Worm (Caenorhabditis elegans) whole organism, young adult: Measurements from ENCODE around the gene Y51H4A.938.

ENCODE experiments used
- B0336.3 ChIP-seq: fragments of 200-800 bp; sonication (Bioruptor generic); IDR thresholded peaks from 2 replicates; pipeline ENCODE4 v1.3.6; 2022; ENCODE audit warnings: missing genetic modification characterization, missing compliant biosample characterization
- F49E8.2 ChIP-seq: sonication (generic microtip); optimal IDR thresholded peaks from 3 replicates; lab custom pipeline; 2017; ENCODE audit warnings: missing genetic modification characterization, mild to moderate bottlenecking, missing compliant biosample characterization, antibody characterized with exemption, moderate library complexity; ENCODE audit not compliant: insufficient read depth
- F57A8.1 ChIP-seq: fragments of 200-800 bp; sonication (Bioruptor generic); optimal IDR thresholded peaks from 2 replicates; lab custom pipeline; 2018; ENCODE audit warnings: mild to moderate bottlenecking, missing genetic modification characterization, moderate library complexity, missing compliant biosample characterization
- F57C9.4 ChIP-seq: sonication (generic microtip); optimal IDR thresholded peaks from 2 replicates; lab custom pipeline; 2017; ENCODE audit warnings: mild to moderate bottlenecking, missing genetic modification characterization, missing compliant biosample characterization
- K11D2.4 ChIP-seq: fragments of 200-800 bp; sonication (Bioruptor generic); IDR thresholded peaks from 2 replicates; pipeline ENCODE4 v1.3.6; 2022; ENCODE audit warnings: missing genetic modification reagents, missing genetic modification characterization, missing compliant biosample characterization
- T26A5.8 ChIP-seq: sonication (generic microtip); optimal IDR thresholded peaks from 2 replicates; lab custom pipeline; 2016; ENCODE audit warnings: missing genetic modification characterization, missing compliant biosample characterization
- Y53G8AR.9 ChIP-seq: fragments of 200-800 bp; sonication (Bioruptor generic); conservative IDR thresholded peaks from 2 replicates; pipeline ENCODE4 v1.3.6; 2022; ENCODE audit warnings: missing genetic modification reagents, missing genetic modification characterization, missing compliant biosample characterization
- Y56A3A.18 ChIP-seq: fragments of 200-800 bp; sonication (Bioruptor generic); IDR thresholded peaks from 2 replicates; pipeline ENCODE4 v1.3.6; 2022; ENCODE audit warnings: missing genetic modification reagents, missing genetic modification characterization, missing compliant biosample characterization
- ZK185.1 ChIP-seq: sonication (generic microtip); optimal IDR thresholded peaks from 2 replicates; lab custom pipeline; 2016; ENCODE audit warnings: mild to moderate bottlenecking, missing genetic modification characterization, missing compliant biosample characterization; ENCODE audit not compliant: poor library complexity, severe bottlenecking
- akir-1 ChIP-seq: fragments of 200-800 bp; sonication (Bioruptor generic); optimal IDR thresholded peaks from 2 replicates; lab custom pipeline; 2018; ENCODE audit warnings: mild to moderate bottlenecking, missing genetic modification characterization, moderate library complexity, missing compliant biosample characterization
- aptf-3 ChIP-seq: fragments of 200-800 bp; sonication (Bioruptor generic); IDR thresholded peaks from 2 replicates; pipeline ENCODE4 v1.3.6; 2022; ENCODE audit warnings: missing genetic modification characterization, missing compliant biosample characterization
- athp-1 ChIP-seq: sonication (generic microtip); optimal IDR thresholded peaks from 2 replicates; lab custom pipeline; 2017; ENCODE audit warnings: mild to moderate bottlenecking, missing genetic modification characterization, missing compliant biosample characterization
- attf-3 ChIP-seq: fragments of 200-800 bp; sonication (Bioruptor generic); conservative IDR thresholded peaks from 2 replicates; pipeline ENCODE4 v1.3.6; 2022; ENCODE audit warnings: missing genetic modification reagents, missing genetic modification characterization, missing compliant biosample characterization
- attf-6 ChIP-seq: fragments of 200-800 bp; sonication (Bioruptor generic); IDR thresholded peaks from 2 replicates; pipeline ENCODE4 v1.3.6; 2022; ENCODE audit warnings: missing genetic modification reagents, missing genetic modification characterization, missing compliant biosample characterization
- cebp-1 ChIP-seq, 2 experiments: fragments of 200-800 bp in 1 of 2; sonication (Bioruptor generic) in 1 of 2; sonication (generic microtip) in 1 of 2; IDR thresholded peaks in 1 of 2; optimal IDR thresholded peaks in 1 of 2; 2 replicates each; pipeline versions ENCODE4 v1.3.6 to Lab custom; 2017 to 2022; ENCODE audit warnings: missing compliant biosample characterization in 2 of 2, missing genetic modification characterization in 2 of 2, mild to moderate bottlenecking in 1 of 2, missing genetic modification reagents in 1 of 2, moderate library complexity in 1 of 2
- ceh-100 ChIP-seq: fragments of 200-800 bp; sonication (Bioruptor generic); IDR thresholded peaks from 2 replicates; pipeline ENCODE4 v1.3.6; 2022; ENCODE audit warnings: missing genetic modification reagents, missing genetic modification characterization, missing compliant biosample characterization
- ceh-27 ChIP-seq: fragments of 200-800 bp; sonication (Bioruptor generic); optimal IDR thresholded peaks from 2 replicates; lab custom pipeline; 2018; ENCODE audit warnings: mild to moderate bottlenecking, missing genetic modification characterization, moderate library complexity, missing compliant biosample characterization
- dpl-1 ChIP-seq: fragments of 150-350 bp; optimal IDR thresholded peaks from 2 replicates; lab custom pipeline; 2014; ENCODE audit warnings: missing biosample characterization, missing genetic modification reagents, missing genetic modification characterization
- hlh-12 ChIP-seq: sonication (generic microtip); optimal IDR thresholded peaks from 2 replicates; lab custom pipeline; 2016; ENCODE audit warnings: missing genetic modification characterization, missing compliant biosample characterization
- hmg-1.2 ChIP-seq: fragments of 200-800 bp; sonication (Bioruptor generic); IDR thresholded peaks from 2 replicates; pipeline ENCODE4 v1.3.6; 2022; ENCODE audit warnings: missing genetic modification reagents, missing genetic modification characterization, missing compliant biosample characterization
- hsf-1 ChIP-seq: fragments of 200-800 bp; sonication (Bioruptor generic); IDR thresholded peaks from 2 replicates; pipeline ENCODE4 v1.3.6; 2022; ENCODE audit warnings: missing genetic modification reagents, missing genetic modification characterization, missing compliant biosample characterization
- let-607 ChIP-seq, 2 experiments: fragments of 200-800 bp in 1 of 2; sonication (Bioruptor generic) in 1 of 2; sonication (generic microtip) in 1 of 2; optimal IDR thresholded peaks; 2 replicates each; lab custom pipeline; 2016 to 2018; ENCODE audit warnings: mild to moderate bottlenecking in 2 of 2, missing compliant biosample characterization in 2 of 2, missing genetic modification characterization in 2 of 2, moderate library complexity in 2 of 2, missing genotype in 1 of 2
- lin-35 ChIP-seq, 3 experiments: fragments of 150-350 bp in 2 of 3; sonication (generic microtip) in 1 of 3; optimal IDR thresholded peaks; 2 replicates each; lab custom pipeline; 2014 to 2018; ENCODE audit warnings: missing biosample characterization in 3 of 3, missing genetic modification characterization in 3 of 3, missing genetic modification reagents in 3 of 3
- lsy-27 ChIP-seq: sonication (generic microtip); optimal IDR thresholded peaks from 2 replicates; lab custom pipeline; 2017; ENCODE audit warnings: missing genetic modification characterization, mild to moderate bottlenecking, missing compliant biosample characterization, antibody characterized with exemption, missing genotype, borderline replicate concordance; ENCODE audit not compliant: insufficient read depth
- madf-6 ChIP-seq: fragments of 200-800 bp; sonication (Bioruptor generic); IDR thresholded peaks from 2 replicates; pipeline ENCODE4 v1.3.6; 2022; ENCODE audit warnings: missing genetic modification reagents, missing genetic modification characterization, missing compliant biosample characterization
- mcd-1 ChIP-seq: fragments of 200-800 bp; sonication (Bioruptor generic); IDR thresholded peaks from 2 replicates; pipeline ENCODE4 v1.3.6; 2022; ENCODE audit warnings: missing genetic modification reagents, missing genetic modification characterization, missing compliant biosample characterization
- mel-28 ChIP-seq: sonication (generic microtip); optimal IDR thresholded peaks from 2 replicates; lab custom pipeline; 2016; ENCODE audit warnings: borderline replicate concordance, mild to moderate bottlenecking, missing genetic modification characterization, missing compliant biosample characterization
- nfyb-1 ChIP-seq: fragments of 200-800 bp; sonication (Bioruptor generic); IDR thresholded peaks from 2 replicates; pipeline ENCODE4 v1.3.6; 2022; ENCODE audit warnings: missing genetic modification reagents, missing genetic modification characterization, missing compliant biosample characterization
- nhr-90 ChIP-seq: sonication (generic microtip); optimal IDR thresholded peaks from 2 replicates; lab custom pipeline; 2016; ENCODE audit warnings: missing genotype, mild to moderate bottlenecking, missing genetic modification characterization, missing compliant biosample characterization
- pbrm-1 ChIP-seq: fragments of 200-800 bp; sonication (Bioruptor generic); IDR thresholded peaks from 2 replicates; pipeline ENCODE4 v1.3.6; 2022; ENCODE audit warnings: missing genetic modification reagents, missing genetic modification characterization, missing compliant biosample characterization
- rcor-1 ChIP-seq: fragments of 200-800 bp; sonication (Bioruptor generic); IDR thresholded peaks from 2 replicates; pipeline ENCODE4 v1.3.6; 2022; ENCODE audit warnings: missing genetic modification reagents, missing genetic modification characterization, missing compliant biosample characterization
- rec-8 ChIP-seq, 2 experiments: sonication (generic microtip); optimal IDR thresholded peaks; 2 replicates each; lab custom pipeline; 2016; ENCODE audit warnings: mild to moderate bottlenecking in 2 of 2, missing genetic modification characterization in 2 of 2, missing genetic modification reagents in 2 of 2, missing genotype in 2 of 2, missing biosample characterization in 1 of 2, missing compliant biosample characterization in 1 of 2, moderate library complexity in 1 of 2
- repo-1 ChIP-seq: sonication (generic microtip); optimal IDR thresholded peaks from 2 replicates; lab custom pipeline; 2017; ENCODE audit warnings: mild to moderate bottlenecking, missing genetic modification characterization, missing compliant biosample characterization
- snpc-1.3 ChIP-seq: sonication (generic microtip); optimal IDR thresholded peaks from 2 replicates; lab custom pipeline; 2017; ENCODE audit warnings: missing genetic modification characterization, mild to moderate bottlenecking, missing compliant biosample characterization, antibody characterized with exemption, moderate library complexity, missing genotype, missing genetic modification reagents; ENCODE audit not compliant: insufficient read depth
- snpc-3.4 ChIP-seq: sonication (generic microtip); optimal IDR thresholded peaks from 2 replicates; lab custom pipeline; 2017; ENCODE audit warnings: missing genetic modification characterization, mild to moderate bottlenecking, missing compliant biosample characterization, antibody characterized with exemption, moderate library complexity, missing genotype, missing genetic modification reagents
- snpc-4 ChIP-seq, 5 experiments: fragments of 150-350 bp in 1 of 5; sonication (generic microtip) in 4 of 5; optimal IDR thresholded peaks; 2 replicates each; lab custom pipeline; 2014 to 2018; ENCODE audit warnings: missing genetic modification characterization in 5 of 5, missing biosample characterization in 3 of 5, antibody characterized with exemption in 2 of 5, mild to moderate bottlenecking in 2 of 5, missing compliant biosample characterization in 2 of 5, missing genotype in 2 of 5, moderate library complexity in 2 of 5, missing genetic modification reagents in 1 of 5
- tbp1 ChIP-seq: fragments of 200-800 bp; sonication (Bioruptor generic); optimal IDR thresholded peaks from 2 replicates; lab custom pipeline; 2018; ENCODE audit warnings: mild to moderate bottlenecking, missing genetic modification characterization, missing compliant biosample characterization
- unc-62 ChIP-seq: fragments of 150-350 bp; optimal IDR thresholded peaks from 2 replicates; lab custom pipeline; 2014; ENCODE audit warnings: missing biosample characterization, missing genetic modification reagents, missing genetic modification characterization
- ztf-25 ChIP-seq: fragments of 200-800 bp; sonication (Bioruptor generic); IDR thresholded peaks from 2 replicates; pipeline ENCODE4 v1.3.6; 2022; ENCODE audit warnings: missing genetic modification reagents, missing genetic modification characterization, missing compliant biosample characterization
- ztf-28 ChIP-seq: fragments of 200-800 bp; sonication (Bioruptor generic); IDR thresholded peaks from 2 replicates; pipeline ENCODE4 v1.3.6; 2022; ENCODE audit warnings: missing genetic modification reagents, missing genetic modification characterization, missing compliant biosample characterization

The Y51H4A.938 gene

ce11 chrIV:16483273-16484204 lies 2.6 kb downstream of the Y51H4A.938 start:
- TF ChIP-seq mcd-1 = no peak
- no peak for TF ChIP-seq madf-6 (GFP tag; lab: Robert Waterston, UW)
- TF ChIP-seq attf-3 (GFP tag; lab: Robert Waterston, UW) = no peak
- TF ChIP-seq mel-28 (tag; lab: Kevin White, UChicago) = no peak
- 0 out of 2 replicates have a peak, but pooled peaks have one; percentile 20 for TF ChIP-seq Y56A3A.18 (GFP tag; lab: Robert Waterston, UW)
- peak; percentile 55; the same call in 1 of the 2 replicates for TF ChIP-seq attf-6 (GFP tag; lab: Robert Waterston, UW)
- TF ChIP-seq hsf-1 (GFP tag; lab: Robert Waterston, UW) = no peak
- no peak for TF ChIP-seq F57A8.1 (GFP tag; lab: Kevin White, UChicago)
- TF ChIP-seq lsy-27 (tag; lab: Kevin White, UChicago) = no peak
- no peak for TF ChIP-seq rec-8 (tag; optimal IDR thresholded peaks at IDR 0.05; lab: Kevin White, UChicago)
- TF ChIP-seq snpc-4 (GFP tag; optimal IDR thresholded peaks at IDR 0.05; lab: Kevin White, UChicago) = no peak
- TF ChIP-seq snpc-4 (tag; optimal IDR thresholded peaks at IDR 0.05; lab: Kevin White, UChicago) = peak in 1 of 4 experiments; percentile 73
- peak; percentile 3 for TF ChIP-seq tbp1 (GFP tag; lab: Kevin White, UChicago)

DNA sequence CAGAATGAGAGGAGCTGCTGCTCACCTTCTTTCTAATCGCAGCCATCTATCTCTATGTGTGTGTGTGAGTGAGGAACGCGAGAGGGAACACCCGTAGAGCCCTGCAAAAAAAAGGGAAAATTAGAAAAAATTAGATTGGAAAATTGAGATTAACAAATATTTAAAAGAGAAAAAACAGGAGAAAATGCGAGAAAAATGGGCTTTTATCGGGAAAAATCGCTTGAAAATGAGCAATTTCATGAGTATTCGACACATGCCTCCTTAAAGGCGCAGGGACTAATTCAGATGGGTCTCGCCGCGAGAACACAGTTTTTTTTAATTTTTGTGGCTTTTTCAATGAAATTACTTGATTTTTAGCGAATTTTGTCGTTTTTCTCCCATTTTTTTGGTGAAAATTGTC lies 7.9 kb downstream of the Y51H4A.938 start, which contains the start of gene rho-1:
Gene rho-1, minus strand, starts transcription at position 101 of the 400 bp plus-strand sequence.
- TF ChIP-seq madf-6 (GFP tag; lab: Robert Waterston, UW) = no peak
- no peak for TF ChIP-seq rcor-1 (GFP tag; lab: Robert Waterston, UW)
- TF ChIP-seq aptf-3 (GFP tag; lab: Robert Waterston, UW) = no peak
- TF ChIP-seq T26A5.8 = no peak
- TF ChIP-seq snpc-1.3 (tag; lab: Kevin White, UChicago) = no peak
- no peak for TF ChIP-seq nhr-90
- no peak for TF ChIP-seq nfyb-1 (GFP tag; lab: Robert Waterston, UW)

- peak; percentile 44; the same call in 1 of the 2 replicates for TF ChIP-seq hmg-1.2 (GFP tag; lab: Robert Waterston, UW)
- TF ChIP-seq ceh-27 (GFP tag; lab: Kevin White, UChicago) = peak; percentile 67
- no peak for TF ChIP-seq athp-1 (tag; lab: Kevin White, UChicago)
- no peak for TF ChIP-seq F49E8.2 (tag; lab: Kevin White, UChicago)
- no peak for TF ChIP-seq snpc-3.4 (tag; lab: Kevin White, UChicago)
- TF ChIP-seq K11D2.4 (GFP tag; lab: Robert Waterston, UW) = no peak
- 0 out of 2 replicates have a peak, but pooled peaks have one; percentile 33 for TF ChIP-seq Y53G8AR.9 (GFP tag; lab: Robert Waterston, UW)
- no peak for TF ChIP-seq ztf-28 (GFP tag; lab: Robert Waterston, UW)
- no peak for TF ChIP-seq ceh-100 (GFP tag; lab: Robert Waterston, UW)
- no peak for TF ChIP-seq pbrm-1 (GFP tag; lab: Robert Waterston, UW)
- peak in 1 of 2 experiments; percentile 24 for TF ChIP-seq let-607 (tag; optimal IDR thresholded peaks at IDR 0.05; lab: Kevin White, UChicago)
- no peak for TF ChIP-seq akir-1 (GFP tag; lab: Kevin White, UChicago)
- TF ChIP-seq F57C9.4 (tag; lab: Kevin White, UChicago) = no peak
- no peak for TF ChIP-seq hlh-12 (tag; lab: Kevin White, UChicago)
- TF ChIP-seq B0336.3 (GFP tag; lab: Robert Waterston, UW) = peak; percentile 27; the same call in 1 of the 2 replicates
- peak in 1 of 3 experiments; percentile 49 for TF ChIP-seq lin-35 (GFP tag; optimal IDR thresholded peaks at IDR 0.05; lab: Kevin White, UChicago)
- no peak for TF ChIP-seq ztf-25 (GFP tag; lab: Robert Waterston, UW)
- TF ChIP-seq cebp-1 (GFP tag; IDR thresholded peaks at IDR 0.05; lab: Robert Waterston, UW) = no peak
- peak; percentile 53 for TF ChIP-seq cebp-1 (tag; optimal IDR thresholded peaks at IDR 0.05; lab: Kevin White, UChicago)
- TF ChIP-seq dpl-1 = no peak
- peak; percentile 39 for TF ChIP-seq ZK185.1 (tag; lab: Kevin White, UChicago)
- peak; percentile 37 for TF ChIP-seq unc-62 (GFP tag; lab: Kevin White, UChicago)
- TF ChIP-seq repo-1 (tag; lab: Kevin White, UChicago) = no peak
Observed at ce11 chrIV:16489958-16490357, 9.0 kb downstream of the Y51H4A.938 start.
